Fruit fly (Drosophila melanogaster): Measurements from ENCODE around the gene CG5783.

The CG5783 gene

dm6 chr2L:18150393-18151133 is 5.3 kb upstream of the CG5783 start (continued):
- TF ChIP-seq Gug (GFP tag; IDR thresholded peaks at IDR 0.05), result peak; percentile 37; the same call in 1 of the 2 replicates
- TF ChIP-seq Eip93F (GFP tag; optimal IDR thresholded peaks at IDR 0.05), result peak; percentile 15
- no peak for TF ChIP-seq Blimp-1 (GFP tag; optimal IDR thresholded peaks at IDR 0.05)
- no peak for TF ChIP-seq fd85E (GFP tag; optimal IDR thresholded peaks at IDR 0.05)
- TF ChIP-seq Hr4 (GFP tag; optimal IDR thresholded peaks at IDR 0.05), result peak; percentile 43
- TF ChIP-seq vri (GFP tag; optimal IDR thresholded peaks at IDR 0.05), result peak; percentile 5
- no peak for TF ChIP-seq CG34406 (GFP tag; optimal IDR thresholded peaks at IDR 0.05)
- TF ChIP-seq ss (GFP tag; optimal IDR thresholded peaks at IDR 0.05), result peak; percentile 8 to 23
- TF ChIP-seq Sox15 (GFP tag; optimal IDR thresholded peaks at IDR 0.05), result peak; percentile 14

DNA sequence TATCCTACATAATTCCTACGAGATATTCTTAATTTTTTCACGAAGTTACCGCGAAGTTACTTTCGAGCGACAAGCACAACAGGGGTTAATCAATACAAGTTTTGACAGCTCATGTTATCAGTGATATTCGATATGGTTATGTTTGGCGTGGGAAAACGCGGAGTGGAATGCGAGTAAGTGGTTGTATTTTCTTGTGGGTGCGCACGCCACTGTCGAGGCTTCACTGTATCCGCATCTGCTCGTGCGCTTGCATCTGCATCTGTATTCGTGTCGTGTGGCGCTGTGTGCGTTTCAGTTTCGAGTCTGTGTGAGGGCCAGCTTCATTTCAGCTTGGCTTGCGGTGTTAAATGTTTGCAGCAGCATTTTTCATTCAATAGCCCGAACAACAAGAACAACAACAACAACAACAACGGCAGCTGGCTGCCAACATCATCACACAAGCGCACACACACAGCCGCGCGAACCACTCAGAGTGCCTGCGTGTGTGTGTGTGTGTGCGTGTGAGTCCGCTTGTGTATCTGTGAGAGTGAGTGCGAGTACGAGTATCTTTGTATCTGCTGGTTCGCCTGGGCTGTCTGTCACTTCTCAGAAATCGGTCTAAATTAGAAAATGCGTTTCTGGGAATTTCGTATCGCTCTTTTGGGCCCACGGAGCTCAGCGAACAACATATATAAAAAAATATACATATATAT is 4.6 kb upstream of the CG5783 start:
- TF ChIP-seq Sox102F (GFP tag; optimal IDR thresholded peaks at IDR 0.05), result no peak
- peak; percentile 46; the same call in 1 of the 3 replicates for TF ChIP-seq CG8119 (GFP tag; IDR thresholded peaks at IDR 0.05)
- peak; percentile 44 for TF ChIP-seq CG6792 (GFP tag; optimal IDR thresholded peaks at IDR 0.05)
- TF ChIP-seq CG11902 (GFP tag; optimal IDR thresholded peaks at IDR 0.05), result peak; percentile 55
- peak; percentile 44 for TF ChIP-seq OdsH (GFP tag; optimal IDR thresholded peaks at IDR 0.05)
- TF ChIP-seq CG15336 (GFP tag; IDR thresholded peaks at IDR 0.05), result peak; percentile 48; the same call in 1 of the 2 replicates
- TF ChIP-seq fd59A (GFP tag; optimal IDR thresholded peaks at IDR 0.05), result peak; percentile 51
- TF ChIP-seq CG31627 (GFP tag; optimal IDR thresholded peaks at IDR 0.05), result peak; percentile 84
- peak; percentile 70 for TF ChIP-seq cyc (GFP tag; optimal IDR thresholded peaks at IDR 0.05)
- peak; percentile 54 for TF ChIP-seq CG10631 (GFP tag; optimal IDR thresholded peaks at IDR 0.05)
- peak; percentile 3 for TF ChIP-seq Ets96B (tag; optimal IDR thresholded peaks at IDR 0.05)
- peak; percentile 87 for TF ChIP-seq Eip78C (GFP tag)
- no peak for TF ChIP-seq Blimp-1 (GFP tag; optimal IDR thresholded peaks at IDR 0.05)
- peak; percentile 56 for TF ChIP-seq pdm3 (GFP tag; optimal IDR thresholded peaks at IDR 0.05)
- no peak for TF ChIP-seq CG7368 (GFP tag; optimal IDR thresholded peaks at IDR 0.05)
- no peak for TF ChIP-seq CG6276 (GFP tag; optimal IDR thresholded peaks at IDR 0.05)
- TF ChIP-seq esn (GFP tag; optimal IDR thresholded peaks at IDR 0.05), result peak; percentile 61
- no peak for TF ChIP-seq Lpt (GFP tag; optimal IDR thresholded peaks at IDR 0.05)
- TF ChIP-seq acj6 (GFP tag; optimal IDR thresholded peaks at IDR 0.05), result peak; percentile 60
- TF ChIP-seq Hr39 (GFP tag; optimal IDR thresholded peaks at IDR 0.05), result peak; percentile 84
- peak; percentile 39 for TF ChIP-seq Hr4 (GFP tag; optimal IDR thresholded peaks at IDR 0.05)
- peak; percentile 49 for TF ChIP-seq CG4318 (GFP tag; optimal IDR thresholded peaks at IDR 0.05)
- no peak for TF ChIP-seq Eip93F (GFP tag; optimal IDR thresholded peaks at IDR 0.05)
- no peak for TF ChIP-seq net (GFP tag; optimal IDR thresholded peaks at IDR 0.05)
- peak; percentile 79 for TF ChIP-seq CG6163 (GFP tag; IDR thresholded peaks at IDR 0.05)
- peak; percentile 37 for TF ChIP-seq dac (GFP tag; optimal IDR thresholded peaks at IDR 0.05)
- TF ChIP-seq CG6808 (GFP tag; optimal IDR thresholded peaks at IDR 0.05), result peak; percentile 39
- TF ChIP-seq dsx (GFP tag; optimal IDR thresholded peaks at IDR 0.05; ENCODE audit: poor library complexity, severe bottlenecking), result peak; percentile 51
- TF ChIP-seq Sox15 (GFP tag; optimal IDR thresholded peaks at IDR 0.05), result peak; percentile 28
- peak; percentile 81 for TF ChIP-seq CG32006 (GFP tag; optimal IDR thresholded peaks at IDR 0.05)
- no peak for TF ChIP-seq CG8632 (GFP tag; optimal IDR thresholded peaks at IDR 0.05)
- TF ChIP-seq Ets21C (GFP tag; optimal IDR thresholded peaks at IDR 0.05), result peak; percentile 41
- TF ChIP-seq spab (GFP tag; optimal IDR thresholded peaks at IDR 0.05), result peak; percentile 21
- TF ChIP-seq CG6854 (GFP tag; optimal IDR thresholded peaks at IDR 0.05), result peak; percentile 10
- TF ChIP-seq CG8319 (GFP tag; optimal IDR thresholded peaks at IDR 0.05), result no peak
- TF ChIP-seq svp (GFP tag), result peak; percentile 90
- peak; percentile 4 to 48 for TF ChIP-seq ss (GFP tag; optimal IDR thresholded peaks at IDR 0.05)
- TF ChIP-seq vri (GFP tag; optimal IDR thresholded peaks at IDR 0.05), result no peak
- no peak for TF ChIP-seq CG34406 (GFP tag; optimal IDR thresholded peaks at IDR 0.05)
- peak; percentile 48 for TF ChIP-seq Smox (GFP tag; optimal IDR thresholded peaks at IDR 0.05)
- peak; percentile 73 for TF ChIP-seq CG11294 (GFP tag; IDR thresholded peaks at IDR 0.05)
- TF ChIP-seq CG1621 (tag; optimal IDR thresholded peaks at IDR 0.05), result peak; percentile 47
- peak; percentile 23 for TF ChIP-seq CG11762 (GFP tag; optimal IDR thresholded peaks at IDR 0.05; ENCODE audit: insufficient read depth)
- peak; percentile 30 for TF ChIP-seq CG3032 (tag; optimal IDR thresholded peaks at IDR 0.05)
